Fruit fly (Drosophila melanogaster) whole organism, wandering third instar larva: ENCODE results near the gene Gug.

Source experiments
- Abd-B ChIP-seq: fragments of >200 bp; optimal IDR thresholded peaks from 2 replicates; lab custom pipeline; 2017; ENCODE audit warnings: missing biosample characterization, missing genetic modification characterization
- CG32264 ChIP-seq: fragments of 200-800 bp; sonication (Bioruptor generic); optimal IDR thresholded peaks from 2 replicates; lab custom pipeline; 2016; ENCODE audit warnings: missing biosample characterization, missing genetic modification characterization
- CG9705 ChIP-seq: fragments of 200-800 bp; sonication (Bioruptor generic); optimal IDR thresholded peaks from 2 replicates; lab custom pipeline; 2018; ENCODE audit warnings: missing biosample characterization, mild to moderate bottlenecking, missing genetic modification characterization
- CrebA ChIP-seq: fragments of 200-800 bp; sonication (Bioruptor generic); optimal IDR thresholded peaks from 2 replicates; lab custom pipeline; 2016; ENCODE audit warnings: missing biosample characterization, mild to moderate bottlenecking, missing genetic modification characterization, borderline replicate concordance
- Dfd ChIP-seq: fragments of >200 bp; optimal IDR thresholded peaks from 2 replicates; lab custom pipeline; 2017; ENCODE audit warnings: missing biosample characterization, missing genetic modification characterization
- Dif ChIP-seq: fragments of 200-275, 200-300 bp; sonication (Bioruptor generic); optimal IDR thresholded peaks from 2 replicates; lab custom pipeline; 2018; ENCODE audit warnings: missing biosample characterization, missing genetic modification characterization; ENCODE audit not compliant: partially characterized antibody
- GATAd ChIP-seq: sonication (Bioruptor generic); optimal IDR thresholded peaks from 2 replicates; lab custom pipeline; 2016; ENCODE audit warnings: missing biosample characterization, missing genetic modification characterization
- Hnf4 ChIP-seq: fragments of 200-800 bp; sonication (Bioruptor generic); optimal IDR thresholded peaks from 2 replicates; lab custom pipeline; 2016; ENCODE audit warnings: missing biosample characterization, mild to moderate bottlenecking, missing genetic modification characterization
- Hr83 ChIP-seq: fragments of 200-300 bp; sonication (Bioruptor generic); optimal IDR thresholded peaks from 2 replicates; lab custom pipeline; 2016; ENCODE audit warnings: missing biosample characterization, mild to moderate bottlenecking, missing genetic modification characterization, moderate library complexity; ENCODE audit not compliant: poor library complexity, severe bottlenecking
- Jra ChIP-seq: sonication (Bioruptor generic); optimal IDR thresholded peaks from 2 replicates; lab custom pipeline; 2016; ENCODE audit warnings: missing biosample characterization, missing genetic modification characterization
- Myc ChIP-seq: fragments of >200 bp; optimal IDR thresholded peaks from 2 replicates; lab custom pipeline; 2017
- N ChIP-seq: fragments of >200 bp; optimal IDR thresholded peaks from 2 replicates; lab custom pipeline; 2018; ENCODE audit warnings: missing biosample characterization, missing external identifiers, missing genetic modification characterization
- Sp1 ChIP-seq: fragments of 200-800 bp; sonication (Bioruptor generic); optimal IDR thresholded peaks from 3 replicates; lab custom pipeline; 2019; ENCODE audit warnings: missing biosample characterization, mild to moderate bottlenecking, missing genetic modification characterization, moderate library complexity
- br ChIP-seq: fragments of 200-800 bp; sonication (Bioruptor generic); optimal IDR thresholded peaks from 2 replicates; lab custom pipeline; 2016; ENCODE audit warnings: missing biosample characterization, missing genetic modification characterization
- dl ChIP-seq, 2 experiments: fragments of 175-275, 200-275 bp in 1 of 2; fragments of 200-275 bp in 1 of 2; sonication (Bioruptor generic); optimal IDR thresholded peaks; lab custom pipeline; 2018; ENCODE audit warnings: mild to moderate bottlenecking in 2 of 2, missing biosample characterization in 2 of 2, missing genetic modification characterization in 2 of 2, moderate library complexity in 2 of 2; ENCODE audit not compliant: partially characterized antibody in 2 of 2, insufficient read depth in 1 of 2
- dmrt93B ChIP-seq: fragments of 200-800 bp; sonication (Bioruptor generic); optimal IDR thresholded peaks from 2 replicates; lab custom pipeline; 2018; ENCODE audit warnings: missing biosample characterization, mild to moderate bottlenecking, missing genetic modification characterization
- dsf ChIP-seq: sonication (Bioruptor generic); optimal IDR thresholded peaks from 2 replicates; lab custom pipeline; 2016; ENCODE audit warnings: missing biosample characterization, missing genetic modification characterization, borderline replicate concordance
- ey ChIP-seq: fragments of 200-800 bp; sonication (Bioruptor generic); optimal IDR thresholded peaks from 2 replicates; lab custom pipeline; 2016; ENCODE audit warnings: missing biosample characterization, missing genetic modification characterization
- foxo ChIP-seq, 2 experiments: fragments of 200-800 bp; sonication (Bioruptor generic); optimal IDR thresholded peaks; 2 replicates in 1 of 2; 3 replicates in 1 of 2; lab custom pipeline; 2016 to 2017; ENCODE audit warnings: missing biosample characterization in 2 of 2, missing genetic modification characterization in 2 of 2
- fru ChIP-seq: fragments of 200-800 bp; sonication (Bioruptor generic); optimal IDR thresholded peaks from 3 replicates; lab custom pipeline; 2016; ENCODE audit warnings: missing biosample characterization, mild to moderate bottlenecking, missing genetic modification characterization
- h ChIP-seq: fragments of 200-800 bp; sonication (Bioruptor generic); optimal IDR thresholded peaks from 3 replicates; lab custom pipeline; 2016; ENCODE audit warnings: missing biosample characterization, mild to moderate bottlenecking, missing genetic modification characterization
- jim ChIP-seq: fragments of 175-275, 200-325 bp; sonication (Bioruptor generic); optimal IDR thresholded peaks from 2 replicates; lab custom pipeline; 2016; ENCODE audit warnings: missing biosample characterization, mild to moderate bottlenecking, missing genetic modification characterization
- lola ChIP-seq: fragments of >200 bp; optimal IDR thresholded peaks from 2 replicates; lab custom pipeline; 2017; ENCODE audit warnings: missing biosample characterization, missing genetic modification characterization
- pan ChIP-seq: fragments of >200 bp; optimal IDR thresholded peaks from 2 replicates; lab custom pipeline; 2017
- psq ChIP-seq: fragments of 200-800 bp; sonication (Bioruptor generic); optimal IDR thresholded peaks from 3 replicates; lab custom pipeline; 2017; ENCODE audit warnings: missing biosample characterization, mild to moderate bottlenecking, missing genetic modification characterization, moderate library complexity
- rgr ChIP-seq: fragments of 200-800 bp; sonication (Bioruptor generic); optimal IDR thresholded peaks from 3 replicates; lab custom pipeline; 2016; ENCODE audit warnings: missing biosample characterization, mild to moderate bottlenecking, missing genetic modification characterization
- sage ChIP-seq: fragments of 200-800 bp; sonication (Bioruptor generic); optimal IDR thresholded peaks from 2 replicates; lab custom pipeline; 2016; ENCODE audit warnings: missing biosample characterization, mild to moderate bottlenecking, missing genetic modification characterization
- sv ChIP-seq: fragments of 200-800 bp; sonication (Bioruptor generic); optimal IDR thresholded peaks from 3 replicates; lab custom pipeline; 2016; ENCODE audit warnings: missing biosample characterization, missing genetic modification characterization
- usp ChIP-seq: fragments of >200 bp; optimal IDR thresholded peaks from 2 replicates; lab custom pipeline; 2017; ENCODE audit warnings: missing biosample characterization, missing genetic modification characterization

The Gug gene

DNA sequence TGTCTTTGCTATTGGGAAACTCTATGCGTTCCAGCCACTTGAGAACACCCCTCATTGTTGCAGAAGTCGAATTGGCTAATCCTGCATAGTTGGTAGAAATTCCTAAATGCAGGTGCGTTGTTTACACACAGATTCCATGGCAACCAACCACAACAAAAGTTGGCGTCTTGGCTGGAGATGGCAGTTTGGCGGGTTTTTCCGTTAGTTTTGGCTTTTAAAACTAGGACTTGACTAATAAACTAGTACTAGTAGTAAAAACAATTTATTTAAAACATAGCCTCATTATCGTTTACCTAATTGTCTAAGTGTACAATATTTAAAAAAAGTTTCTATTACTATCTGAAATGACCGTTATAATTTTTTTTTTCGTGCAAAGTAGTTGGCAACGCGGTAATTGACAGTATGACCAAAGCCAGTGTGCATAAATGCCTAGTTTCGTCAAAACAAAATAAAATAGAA, 38.3 kb upstream of the Gug start, which contains the start of gene Exo70:
Gene Exo70 (plus strand): TSS at position 413 of the 459 bp plus-strand sequence.
- TF ChIP-seq foxo (GFP tag; optimal IDR thresholded peaks at IDR 0.05; lab: Kevin White, UChicago), result no peak
- peak; percentile 76 for TF ChIP-seq Myc (lab: Kevin White, UChicago)
- TF ChIP-seq GATAd (GFP tag; lab: Kevin White, UChicago), result no peak
- no peak for TF ChIP-seq dmrt93B (GFP tag; lab: Kevin White, UChicago)

- TF ChIP-seq lola (no peak), jim (no peak), psq (GFP tag; lab: Kevin White, UChicago) (no peak), CG32264 (GFP tag; lab: Kevin White, UChicago) (no peak), pan (lab: Kevin White, UChicago) (no peak), CrebA (GFP tag; lab: Kevin White, UChicago) (no peak), dsf (GFP tag; lab: Kevin White, UChicago) (no peak), Abd-B (no peak), Dif (GFP tag; lab: Kevin White, UChicago) (no peak)
Observed at dm6 chr3L:8412725-8413124, 37.0 kb upstream of the Gug start, which contains the start of the genes Oseg1 and mtrm. Oseg1 (minus strand) TSS chr3L:8412825. mtrm (plus strand) TSS chr3L:8413012.

DNA sequence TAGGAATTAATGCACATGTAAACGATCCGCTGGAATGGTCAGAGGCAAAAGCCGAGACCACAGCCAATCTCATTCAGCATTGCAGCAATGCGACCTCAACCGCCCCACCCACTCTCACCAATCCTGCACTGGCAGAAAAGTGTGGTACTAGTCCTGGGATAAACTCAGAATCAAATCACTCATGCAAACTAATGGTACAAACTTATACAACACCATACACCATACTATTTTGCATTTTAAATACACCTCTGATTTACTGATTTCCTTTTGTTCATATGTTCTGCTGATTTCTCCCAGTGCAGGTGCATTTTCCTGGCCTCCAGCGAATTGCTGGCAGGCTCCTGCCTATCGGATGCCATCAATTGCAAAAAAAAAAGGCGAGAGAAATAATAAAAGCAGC, 30.7 kb upstream of the Gug start:
- TF ChIP-seq h (GFP tag; lab: Kevin White, UChicago) (no peak), dsf (GFP tag; lab: Kevin White, UChicago) (no peak), br (GFP tag; lab: Kevin White, UChicago) (peak; percentile 10), fru (GFP tag; lab: Kevin White, UChicago) (peak; percentile 33), foxo (GFP tag; optimal IDR thresholded peaks at IDR 0.05; lab: Kevin White, UChicago) (no peak), ey (peak; percentile 40), N (GFP tag; lab: Kevin White, UChicago) (no peak), sv (GFP tag; lab: Kevin White, UChicago) (no peak), Myc (lab: Kevin White, UChicago) (no peak)

DNA sequence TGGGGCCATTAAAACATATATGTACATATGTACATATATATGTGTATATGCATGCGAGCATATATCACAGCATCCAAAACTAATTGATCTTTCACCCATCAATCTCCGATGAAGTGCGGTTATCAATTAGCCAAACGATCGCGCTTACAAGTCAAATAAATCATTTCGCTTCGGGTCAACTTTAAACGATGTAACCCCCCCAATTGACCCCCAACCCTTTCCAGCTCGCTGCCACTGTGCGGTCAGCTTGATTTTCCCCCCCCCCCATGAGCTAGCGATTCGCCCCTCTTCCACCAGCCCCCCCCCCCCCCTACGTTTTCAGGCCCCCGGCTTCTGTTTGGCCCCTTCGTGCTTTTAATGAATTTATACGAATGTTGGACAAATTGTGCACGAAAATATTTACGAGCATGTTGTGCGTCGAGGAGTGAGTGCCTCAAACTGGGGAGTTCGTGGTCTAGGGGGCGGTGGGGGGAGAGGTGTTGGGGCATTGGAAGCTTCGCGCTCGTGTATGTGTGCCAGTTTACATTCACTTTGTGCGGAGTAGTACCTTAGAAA, 30.0 kb upstream of the Gug start:
- no peak for TF ChIP-seq dsf (GFP tag; lab: Kevin White, UChicago)
- TF ChIP-seq usp (GFP tag; lab: Kevin White, UChicago), result no peak
- TF ChIP-seq sage (GFP tag; lab: Kevin White, UChicago), result no peak
- no peak for TF ChIP-seq Sp1 (GFP tag; lab: Kevin White, UChicago)
- no peak for TF ChIP-seq h (GFP tag; lab: Kevin White, UChicago)
- no peak for TF ChIP-seq CrebA (GFP tag; lab: Kevin White, UChicago)
- no peak for TF ChIP-seq jim
- TF ChIP-seq Hr83 (GFP tag; lab: Kevin White, UChicago), result no peak
- no peak for TF ChIP-seq Jra
- TF ChIP-seq ey, result no peak
- no peak for TF ChIP-seq Abd-B

- TF ChIP-seq CG9705 (GFP tag; lab: Kevin White, UChicago) (no peak), dl (GFP tag; optimal IDR thresholded peaks at IDR 0.05; lab: Kevin White, UChicago; ENCODE audit: insufficient read depth in 1 of 2, partially characterized antibody in 2 of 2) (no peak), Dfd (no peak), rgr (GFP tag; lab: Kevin White, UChicago) (no peak), Hnf4 (no peak), h (GFP tag; lab: Kevin White, UChicago) (no peak), jim (no peak), foxo (GFP tag; optimal IDR thresholded peaks at IDR 0.05; lab: Kevin White, UChicago) (no peak), pan (lab: Kevin White, UChicago) (no peak), dmrt93B (GFP tag; lab: Kevin White, UChicago) (no peak)
Observed at dm6 chr3L:8421361-8421760, 28.4 kb upstream of the Gug start.
